Fruit fly (Drosophila melanogaster): ENCODE results near the gene CG18528.

DNA sequence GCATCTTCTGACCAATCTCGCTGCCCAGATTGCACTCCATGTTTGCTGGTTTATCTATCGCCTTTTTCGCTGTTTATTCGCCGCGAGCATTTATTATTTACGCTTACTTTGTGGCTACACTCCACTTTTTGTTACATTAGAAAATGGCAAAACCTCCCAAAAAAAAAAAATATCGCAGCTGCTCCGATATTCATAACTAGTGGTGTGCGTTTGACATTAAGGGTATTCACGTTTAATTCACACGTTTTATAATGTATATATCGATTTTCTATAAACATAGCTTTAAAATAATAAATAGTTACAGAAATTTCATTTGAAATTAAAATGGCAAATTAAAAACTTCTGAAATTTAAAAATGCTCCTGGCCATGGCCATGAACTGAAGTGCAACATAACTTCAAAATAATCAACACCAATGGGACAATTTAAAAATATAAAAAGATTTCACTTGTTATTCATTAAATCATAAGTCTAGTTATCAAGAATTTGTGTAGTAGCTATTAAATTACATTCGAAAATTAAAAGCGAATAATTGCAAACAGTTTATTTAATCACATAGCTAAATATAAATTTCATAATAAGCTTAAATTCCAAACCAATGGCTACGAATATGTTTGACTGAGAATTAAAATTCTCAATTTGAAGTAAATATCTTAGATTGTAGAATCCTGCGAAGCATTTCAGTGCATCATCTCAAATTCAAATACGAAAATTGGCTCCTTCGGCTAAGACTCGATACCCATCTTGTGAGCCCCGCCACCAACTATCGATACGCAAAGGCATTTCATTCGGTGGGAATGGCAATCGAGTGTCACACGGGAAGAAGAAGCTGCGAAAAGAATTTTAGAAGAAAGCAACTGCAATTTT is 41.5 kb downstream of the CG18528 start, which contains the start of the genes Nab2 and BRWD3:
- TF ChIP-seq CG6689 (GFP tag; IDR thresholded peaks at IDR 0.05): 0 out of 2 replicates have a peak, but pooled peaks have one; percentile 4
- TF ChIP-seq CG15011 (GFP tag; optimal IDR thresholded peaks at IDR 0.05): no peak

All from whole organism, embryonic.